Worm (Caenorhabditis elegans) whole organism, L3 larva: ENCODE data around the gene W05E10.1.

Source experiments
- R02D3.7 ChIP-seq: fragments of 150-350 bp; optimal IDR thresholded peaks from 2 replicates; lab custom pipeline; 2014; ENCODE audit warnings: missing biosample characterization, missing genetic modification characterization
- ceh-16 ChIP-seq: sonication (generic microtip); optimal IDR thresholded peaks from 2 replicates; lab custom pipeline; 2017; ENCODE audit warnings: missing biosample characterization, missing genetic modification characterization
- ceh-28 ChIP-seq: fragments of 150-350 bp; optimal IDR thresholded peaks from 2 replicates; lab custom pipeline; 2014; ENCODE audit warnings: missing biosample characterization, missing genetic modification reagents, missing genetic modification characterization
- ceh-82 ChIP-seq: fragments of 150-350 bp; optimal IDR thresholded peaks from 2 replicates; lab custom pipeline; 2014; ENCODE audit warnings: missing biosample characterization, missing genetic modification characterization
- egl-27 ChIP-seq: sonication (generic microtip); optimal IDR thresholded peaks from 4 replicates; lab custom pipeline; 2017; ENCODE audit warnings: missing biosample characterization, missing genetic modification reagents, missing genetic modification characterization
- elt-3 ChIP-seq, 3 experiments: fragments of 150-350 bp in 1 of 3; sonication (generic microtip) in 2 of 3; optimal IDR thresholded peaks; 2 replicates in 2 of 3; 4 replicates in 1 of 3; lab custom pipeline; 2014 to 2017; ENCODE audit warnings: missing biosample characterization in 3 of 3, missing genetic modification characterization in 3 of 3
- eor-1 ChIP-seq, 2 experiments: fragments of 150-350 bp; optimal IDR thresholded peaks; 2 replicates each; lab custom pipeline; 2014 to 2018; ENCODE audit warnings: missing biosample characterization in 2 of 2, missing genetic modification characterization in 2 of 2
- fkh-10 ChIP-seq: sonication (generic microtip); optimal IDR thresholded peaks from 2 replicates; lab custom pipeline; 2017; ENCODE audit warnings: missing biosample characterization, missing genetic modification reagents, missing genetic modification characterization
- fkh-2 ChIP-seq: fragments of 150-350 bp; optimal IDR thresholded peaks from 2 replicates; lab custom pipeline; 2014; ENCODE audit warnings: missing biosample characterization, missing genetic modification reagents, missing genetic modification characterization
- fos-1 ChIP-seq: fragments of 150-350 bp; optimal IDR thresholded peaks from 2 replicates; lab custom pipeline; 2014; ENCODE audit warnings: missing biosample characterization, missing genetic modification characterization
- hmg-11 ChIP-seq: sonication (generic microtip); optimal IDR thresholded peaks from 2 replicates; lab custom pipeline; 2016; ENCODE audit warnings: missing genetic modification characterization, missing compliant biosample characterization
- jun-1 ChIP-seq: fragments of 150-350 bp; optimal IDR thresholded peaks from 2 replicates; lab custom pipeline; 2014; ENCODE audit warnings: missing biosample characterization, missing genetic modification reagents, missing genetic modification characterization
- lsy-12 ChIP-seq: sonication (generic microtip); optimal IDR thresholded peaks from 2 replicates; lab custom pipeline; 2016; ENCODE audit warnings: mild to moderate bottlenecking, missing genetic modification characterization, missing compliant biosample characterization
- mdl-1 ChIP-seq: fragments of 150-350 bp; optimal IDR thresholded peaks from 2 replicates; lab custom pipeline; 2014; ENCODE audit warnings: missing biosample characterization, missing genetic modification characterization
- nfya-1 ChIP-seq: sonication (generic microtip); optimal IDR thresholded peaks from 2 replicates; lab custom pipeline; 2017; ENCODE audit warnings: missing genetic modification characterization, mild to moderate bottlenecking, missing compliant biosample characterization, antibody characterized with exemption, moderate library complexity; ENCODE audit not compliant: insufficient read depth
- nhr-11 ChIP-seq: fragments of 150-350 bp; optimal IDR thresholded peaks from 2 replicates; lab custom pipeline; 2014; ENCODE audit warnings: missing biosample characterization, missing genetic modification characterization
- nhr-23 ChIP-seq: fragments of 150-350 bp; optimal IDR thresholded peaks from 2 replicates; lab custom pipeline; 2014; ENCODE audit warnings: missing biosample characterization, missing genetic modification reagents, missing genetic modification characterization
- nhr-25 ChIP-seq: sonication (generic microtip); optimal IDR thresholded peaks from 2 replicates; lab custom pipeline; 2017; ENCODE audit warnings: missing biosample characterization, missing genetic modification characterization
- nhr-28 ChIP-seq: fragments of 150-350 bp; optimal IDR thresholded peaks from 2 replicates; lab custom pipeline; 2014; ENCODE audit warnings: missing biosample characterization, missing genetic modification characterization
- nhr-43 ChIP-seq: sonication (generic microtip); optimal IDR thresholded peaks from 2 replicates; lab custom pipeline; 2016; ENCODE audit warnings: mild to moderate bottlenecking, missing genetic modification characterization, missing compliant biosample characterization; ENCODE audit not compliant: poor library complexity, severe bottlenecking
- nhr-67 ChIP-seq: fragments of 150-350 bp; optimal IDR thresholded peaks from 2 replicates; lab custom pipeline; 2014; ENCODE audit warnings: missing biosample characterization, missing genetic modification characterization
- nhr-77 ChIP-seq: fragments of 150-350 bp; optimal IDR thresholded peaks from 2 replicates; lab custom pipeline; 2014; ENCODE audit warnings: missing biosample characterization, missing genetic modification characterization
- pqm-1 ChIP-seq: fragments of 150-350 bp; optimal IDR thresholded peaks from 2 replicates; lab custom pipeline; 2017; ENCODE audit warnings: missing biosample characterization, missing genetic modification characterization, inconsistent platforms
- sea-2 ChIP-seq: fragments of 150-350 bp; sonication (generic microtip); optimal IDR thresholded peaks from 4 replicates; lab custom pipeline; 2014; ENCODE audit warnings: missing biosample characterization, missing genetic modification reagents, missing genetic modification characterization
- unc-39 ChIP-seq: sonication (generic microtip); optimal IDR thresholded peaks from 4 replicates; lab custom pipeline; 2017; ENCODE audit warnings: missing biosample characterization, missing genetic modification characterization
- unc-62 ChIP-seq: fragments of 150-350 bp; sonication (generic microtip); optimal IDR thresholded peaks from 4 replicates; lab custom pipeline; 2014; ENCODE audit warnings: missing biosample characterization, missing genetic modification reagents, missing genetic modification characterization
- zag-1 ChIP-seq: fragments of 150-350 bp; optimal IDR thresholded peaks from 2 replicates; lab custom pipeline; 2014; ENCODE audit warnings: missing biosample characterization, missing genetic modification characterization
- ztf-11 ChIP-seq: fragments of 150-350 bp; optimal IDR thresholded peaks from 2 replicates; lab custom pipeline; 2014; ENCODE audit warnings: missing biosample characterization, missing genetic modification characterization
- ztf-4 ChIP-seq: fragments of 150-350 bp; optimal IDR thresholded peaks from 2 replicates; lab custom pipeline; 2014; ENCODE audit warnings: missing biosample characterization, missing genetic modification characterization

W05E10.1 gene

ce11 chrV:11673746-11674365 is 17.6 kb downstream of the W05E10.1 start:
- TF ChIP-seq nhr-25 (tag; lab: Kevin White, UChicago) (peak; percentile 36), unc-62 (GFP tag; lab: Kevin White, UChicago) (no peak), mdl-1 (tag; lab: Kevin White, UChicago) (no peak), pqm-1 (tag; lab: Kevin White, UChicago) (peak; percentile 1), nfya-1 (no peak), nhr-23 (peak; percentile 23)
- TF ChIP-seq, all 47 proteins: peak for 3

- TF ChIP-seq hmg-11 (tag; lab: Kevin White, UChicago) (no peak), ceh-28 (tag; lab: Kevin White, UChicago) (peak; percentile 14)
Observed at ce11 chrV:11672497-11672896, 19.0 kb downstream of the W05E10.1 start, which contains the start of gene lgc-44. Gene lgc-44, minus strand, starts transcription at chrV:11672597.

- TF ChIP-seq elt-3 (tag; optimal IDR thresholded peaks at IDR 0.05; lab: Kevin White, UChicago) (no peak), lsy-12 (tag; lab: Kevin White, UChicago) (no peak), ztf-4 (tag; lab: Kevin White, UChicago) (no peak), zag-1 (tag; lab: Kevin White, UChicago) (no peak), eor-1 (tag; optimal IDR thresholded peaks at IDR 0.05; lab: Kevin White, UChicago) (no peak), jun-1 (no peak), egl-27 (tag; lab: Kevin White, UChicago) (no peak), fkh-2 (tag; lab: Kevin White, UChicago) (no peak), nhr-11 (tag; lab: Kevin White, UChicago) (no peak)
Observed at ce11 chrV:11667176-11667575, 24.3 kb downstream of the W05E10.1 start, which contains the start of gene F46F3.3. Gene F46F3.3, plus strand, starts transcription at chrV:11667476.

- peak; percentile 19 for TF ChIP-seq fkh-10 (GFP tag; lab: Kevin White, UChicago)
- no peak for TF ChIP-seq ztf-11 (tag; lab: Kevin White, UChicago)
- peak; percentile 76 for TF ChIP-seq nfya-1
Observed at ce11 chrV:11664875-11665384, 26.6 kb downstream of the W05E10.1 start, which contains the start of gene ceh-27. Gene ceh-27, minus strand, starts transcription at chrV:11665102.

ce11 chrV:11660566-11660965 is 30.9 kb downstream of the W05E10.1 start:
- TF ChIP-seq nhr-43 (tag; lab: Kevin White, UChicago) = no peak
- no peak for TF ChIP-seq fos-1 (tag; lab: Kevin White, UChicago)
- TF ChIP-seq ceh-16 (tag; lab: Kevin White, UChicago) = no peak
- no peak for TF ChIP-seq nhr-28 (tag; lab: Kevin White, UChicago)
- no peak for TF ChIP-seq ztf-4 (tag; lab: Kevin White, UChicago)
- TF ChIP-seq, all 47 proteins: peak for 0

- no peak for TF ChIP-seq nhr-11 (tag; lab: Kevin White, UChicago)
- TF ChIP-seq eor-1 (tag; optimal IDR thresholded peaks at IDR 0.05; lab: Kevin White, UChicago) = no peak
- TF ChIP-seq sea-2 = no peak
- no peak for TF ChIP-seq nhr-77 (tag; lab: Kevin White, UChicago)
- TF ChIP-seq ceh-28 (tag; lab: Kevin White, UChicago) = no peak
- no peak for TF ChIP-seq pqm-1 (tag; lab: Kevin White, UChicago)
- no peak for TF ChIP-seq nhr-67
- no peak for TF ChIP-seq lsy-12 (tag; lab: Kevin White, UChicago)
- no peak for TF ChIP-seq ceh-82 (tag; lab: Kevin White, UChicago)
- TF ChIP-seq R02D3.7 (tag; lab: Kevin White, UChicago) = no peak
- no peak for TF ChIP-seq unc-39 (tag; lab: Kevin White, UChicago)
- TF ChIP-seq elt-3 (tag; optimal IDR thresholded peaks at IDR 0.05; lab: Kevin White, UChicago) = no peak
- no peak for TF ChIP-seq ztf-4 (tag; lab: Kevin White, UChicago)
- TF ChIP-seq jun-1 = no peak
- TF ChIP-seq nhr-43 (tag; lab: Kevin White, UChicago) = no peak
- TF ChIP-seq, all 47 proteins: peak for 0
Observed at ce11 chrV:11656469-11656868, 35.0 kb downstream of the W05E10.1 start.
